Fruit fly (Drosophila melanogaster) whole organism: ENCODE data around the gene Mdr65.

Experiments
- CG8478 ChIP-seq: fragments of >200 bp; optimal IDR thresholded peaks from 2 replicates; lab custom pipeline; 2018; ENCODE audit warnings: inconsistent platforms
- Dll ChIP-seq: fragments of >200 bp; optimal IDR thresholded peaks from 2 replicates; lab custom pipeline; 2017
- EcR ChIP-seq, 2 experiments: fragments of >200 bp; optimal IDR thresholded peaks; 2 replicates each; lab custom pipeline; 2017; ENCODE audit warnings: missing biosample characterization in 2 of 2, missing genetic modification characterization in 2 of 2, missing genetic modification reagents in 2 of 2
- pan ChIP-seq: fragments of >200 bp; optimal IDR thresholded peaks from 2 replicates; lab custom pipeline; 2017
- psq ChIP-seq: fragments of >200 bp; optimal IDR thresholded peaks from 2 replicates; lab custom pipeline; 2017
- usp ChIP-seq: fragments of >200 bp; optimal IDR thresholded peaks from 2 replicates; lab custom pipeline; 2017; ENCODE audit warnings: missing biosample characterization, missing genetic modification characterization, mixed read lengths

dm6 chr3L:6217212-6217611 lies 28.3 kb downstream of the Mdr65 start:
- TF ChIP-seq usp (GFP tag; lab: Kevin White, UChicago) = no peak
- no peak for TF ChIP-seq pan (lab: Kevin White, UChicago)
- no peak for TF ChIP-seq psq
- no peak for TF ChIP-seq Dll (lab: Kevin White, UChicago)
- no peak for TF ChIP-seq CG8478 (lab: Kevin White, UChicago)
- no peak for TF ChIP-seq EcR (GFP tag; optimal IDR thresholded peaks at IDR 0.05; lab: Kevin White, UChicago)
